Fruit fly (Drosophila melanogaster) whole organism: ENCODE data around the gene Hsp26.

ENCODE experiments used
- CG8478 ChIP-seq: fragments of >200 bp; optimal IDR thresholded peaks from 2 replicates; lab custom pipeline; 2018; ENCODE audit warnings: inconsistent platforms
- Dll ChIP-seq: fragments of >200 bp; optimal IDR thresholded peaks from 2 replicates; lab custom pipeline; 2017
- EcR ChIP-seq, 2 experiments: fragments of >200 bp; optimal IDR thresholded peaks; 2 replicates each; lab custom pipeline; 2017; ENCODE audit warnings: missing biosample characterization in 2 of 2, missing genetic modification characterization in 2 of 2, missing genetic modification reagents in 2 of 2
- pan ChIP-seq: fragments of >200 bp; optimal IDR thresholded peaks from 2 replicates; lab custom pipeline; 2017
- psq ChIP-seq: fragments of >200 bp; optimal IDR thresholded peaks from 2 replicates; lab custom pipeline; 2017
- usp ChIP-seq: fragments of >200 bp; optimal IDR thresholded peaks from 2 replicates; lab custom pipeline; 2017; ENCODE audit warnings: missing biosample characterization, missing genetic modification characterization, mixed read lengths

Gene Hsp26

dm6 chr3L:9398435-9398981 is 21.3 kb upstream of the Hsp26 start:
- no peak for TF ChIP-seq psq (lab: Kevin White, UChicago)
- TF ChIP-seq EcR (GFP tag; optimal IDR thresholded peaks at IDR 0.05; lab: Kevin White, UChicago), result peak in 1 of 2 experiments; percentile 56
- TF ChIP-seq pan (lab: Kevin White, UChicago), result no peak
- no peak for TF ChIP-seq Dll
- TF ChIP-seq usp (GFP tag; lab: Kevin White, UChicago), result no peak

- TF ChIP-seq pan (lab: Kevin White, UChicago) (no peak), EcR (GFP tag; optimal IDR thresholded peaks at IDR 0.05; lab: Kevin White, UChicago) (no peak), CG8478 (lab: Kevin White, UChicago) (no peak), usp (GFP tag; lab: Kevin White, UChicago) (no peak), Dll (no peak), psq (lab: Kevin White, UChicago) (no peak)
Measured at dm6 chr3L:9398028-9398427, 20.8 kb upstream of the Hsp26 start.

dm6 chr3L:9397156-9397555 is 19.9 kb upstream of the Hsp26 start:
- TF ChIP-seq CG8478 (lab: Kevin White, UChicago) (no peak), Dll (no peak), EcR (GFP tag; optimal IDR thresholded peaks at IDR 0.05; lab: Kevin White, UChicago) (no peak), psq (lab: Kevin White, UChicago) (no peak), usp (GFP tag; lab: Kevin White, UChicago) (no peak), pan (lab: Kevin White, UChicago) (no peak)

DNA sequence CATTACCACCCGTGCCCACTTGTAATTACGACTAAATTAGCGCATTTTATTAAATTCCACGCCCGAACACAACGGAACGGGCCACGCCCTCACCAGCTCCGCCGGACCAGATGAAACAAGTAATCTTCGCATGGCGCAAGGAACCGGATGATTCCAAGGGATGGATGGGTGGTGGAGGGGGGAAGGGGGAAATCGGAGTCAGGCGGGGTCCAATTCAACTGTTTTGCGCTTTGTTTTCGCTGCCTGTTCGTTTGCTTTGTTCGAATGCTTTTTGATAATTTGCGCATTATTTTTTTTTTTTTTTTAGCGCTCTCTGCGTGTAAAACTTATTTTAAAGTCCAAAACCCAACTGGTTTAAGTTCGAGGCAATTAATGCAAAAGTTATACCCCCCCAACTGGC is 19.5 kb upstream of the Hsp26 start:
- no peak for TF ChIP-seq Dll

- TF ChIP-seq pan (lab: Kevin White, UChicago) (no peak), Dll (no peak), CG8478 (lab: Kevin White, UChicago) (no peak), usp (GFP tag; lab: Kevin White, UChicago) (no peak), psq (lab: Kevin White, UChicago) (no peak), EcR (GFP tag; optimal IDR thresholded peaks at IDR 0.05; lab: Kevin White, UChicago) (no peak)
Measured at dm6 chr3L:9396038-9396437, 18.8 kb upstream of the Hsp26 start.

DNA sequence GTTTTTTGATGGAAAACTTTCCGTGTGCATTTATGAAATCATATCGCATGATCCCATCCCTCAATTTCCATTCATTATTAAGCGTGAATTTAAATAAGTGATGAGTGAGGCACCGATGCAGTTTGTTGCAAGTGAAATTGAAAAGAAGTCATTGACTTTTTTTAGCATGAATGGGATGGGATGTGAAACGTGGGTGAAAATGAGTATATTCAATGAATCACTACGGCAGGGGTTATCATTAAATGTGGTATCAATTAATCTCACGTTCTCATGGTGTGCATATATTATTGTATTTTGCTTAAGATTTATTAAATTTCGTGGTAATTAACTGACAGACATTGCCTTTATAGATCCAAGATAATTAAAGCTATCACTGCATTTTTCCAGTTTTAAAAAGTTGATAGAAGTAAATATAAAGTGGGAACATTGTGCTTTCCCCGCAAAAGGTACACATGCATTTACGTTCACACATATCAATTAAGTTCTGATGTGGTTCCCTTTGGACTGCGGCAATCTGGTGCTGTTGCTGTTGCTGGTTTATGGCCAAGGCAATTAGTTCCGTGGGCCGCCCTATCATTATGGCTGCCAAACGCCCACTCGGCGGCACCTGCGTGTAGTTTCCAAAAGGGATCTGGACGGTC is 14.2 kb upstream of the Hsp26 start:
- TF ChIP-seq usp (GFP tag; lab: Kevin White, UChicago), result no peak
- TF ChIP-seq CG8478 (lab: Kevin White, UChicago), result no peak
- TF ChIP-seq EcR (GFP tag; optimal IDR thresholded peaks at IDR 0.05; lab: Kevin White, UChicago), result no peak
- TF ChIP-seq pan (lab: Kevin White, UChicago), result no peak
- no peak for TF ChIP-seq Dll
- no peak for TF ChIP-seq psq (lab: Kevin White, UChicago)

dm6 chr3L:9384445-9385079 is 7.3 kb upstream of the Hsp26 start:
- TF ChIP-seq EcR (GFP tag; optimal IDR thresholded peaks at IDR 0.05; lab: Kevin White, UChicago) (peak in 1 of 2 experiments; percentile 17), Dll (no peak)

- TF ChIP-seq Dll (no peak), CG8478 (lab: Kevin White, UChicago) (peak; percentile 42), EcR (GFP tag; optimal IDR thresholded peaks at IDR 0.05; lab: Kevin White, UChicago) (peak in 1 of 2 experiments; percentile 76)
Measured at dm6 chr3L:9383345-9384075, 6.3 kb upstream of the Hsp26 start, which contains the start of gene Hsp27. TSS of gene Hsp27 (plus strand) at chr3L:9384063.

- TF ChIP-seq Dll, result peak; percentile 18
- TF ChIP-seq EcR (GFP tag; optimal IDR thresholded peaks at IDR 0.05; lab: Kevin White, UChicago), result peak in 1 of 2 experiments; percentile 48
- TF ChIP-seq usp (GFP tag; lab: Kevin White, UChicago), result no peak
- TF ChIP-seq CG8478 (lab: Kevin White, UChicago), result no peak
- TF ChIP-seq psq (lab: Kevin White, UChicago), result no peak
- no peak for TF ChIP-seq pan (lab: Kevin White, UChicago)
Measured at dm6 chr3L:9381602-9382001, 4.4 kb upstream of the Hsp26 start, which contains the start of gene Hsp23. TSS of gene Hsp23 (plus strand) at chr3L:9381882.

- TF ChIP-seq psq (lab: Kevin White, UChicago) (no peak), CG8478 (lab: Kevin White, UChicago) (no peak), pan (lab: Kevin White, UChicago) (no peak), usp (GFP tag; lab: Kevin White, UChicago) (no peak), Dll (no peak), EcR (GFP tag; optimal IDR thresholded peaks at IDR 0.05; lab: Kevin White, UChicago) (no peak)
Measured at dm6 chr3L:9380344-9380849, 3.2 kb upstream of the Hsp26 start.

dm6 chr3L:9379484-9380343 is 2.5 kb upstream of the Hsp26 start, which contains the start of gene Hsp67Ba:
TSS of gene Hsp67Ba (minus strand) at chr3L:9379534.
- peak; percentile 20 for TF ChIP-seq Dll
- TF ChIP-seq psq (lab: Kevin White, UChicago), result no peak
- no peak for TF ChIP-seq usp (GFP tag; lab: Kevin White, UChicago)
- TF ChIP-seq CG8478 (lab: Kevin White, UChicago), result no peak
- no peak for TF ChIP-seq pan (lab: Kevin White, UChicago)
- TF ChIP-seq EcR (GFP tag; optimal IDR thresholded peaks at IDR 0.05; lab: Kevin White, UChicago), result no peak
